Fruit fly (Drosophila melanogaster) S2 (cell line): ENCODE measurements around the gene Rpn11.

Source experiments
- CG8478 ChIP-seq: fragments of >200 bp; optimal IDR thresholded peaks from 2 replicates; lab custom pipeline; 2018
- CTCF ChIP-seq, 2 experiments: fragments of >200 bp; optimal IDR thresholded peaks; 2 replicates each; lab custom pipeline; 2018

dm6 chr2L:5031399-5031798 is 28.2 kb downstream of the Rpn11 start:
- TF ChIP-seq CG8478 (lab: Kevin White, UChicago) (no peak), CTCF (optimal IDR thresholded peaks at IDR 0.05; lab: Kevin White, UChicago) (no peak)
